Fruit fly (Drosophila melanogaster): ENCODE measurements around the gene CG18547.

CG18547 gene

DNA sequence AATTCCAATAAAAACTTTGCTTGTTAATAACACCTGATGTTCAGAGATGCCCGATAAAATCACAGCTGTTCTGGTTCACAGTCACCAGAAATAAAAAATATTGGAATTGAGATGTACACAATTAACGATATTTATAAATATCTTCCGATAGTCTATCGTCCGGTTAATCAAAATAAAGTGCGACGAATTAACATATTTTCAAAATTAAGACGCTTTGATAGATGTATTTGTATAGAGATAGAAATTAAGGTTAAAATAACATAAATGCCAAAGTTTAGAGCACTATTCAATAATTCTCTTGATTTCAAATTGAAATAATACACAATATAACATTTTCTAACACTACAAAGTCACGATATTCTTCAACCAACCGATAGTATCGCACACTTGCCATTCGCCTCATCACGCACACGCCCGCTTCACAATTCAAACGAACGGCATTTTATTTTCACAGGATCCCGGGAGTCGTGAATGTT, 17.4 kb downstream of the CG18547 start, which contains the start of the genes CG3281 and aurA (continued):
- TF ChIP-seq Hr3 (GFP tag; optimal IDR thresholded peaks at IDR 0.05) (peak; percentile 78), vnd (GFP tag; IDR thresholded peaks at IDR 0.05; ENCODE audit: partially characterized antibody) (peak; percentile 97), dm (GFP tag; optimal IDR thresholded peaks at IDR 0.05) (peak; percentile 49), Dad (GFP tag; optimal IDR thresholded peaks at IDR 0.05) (peak; percentile 71), CG7928 (GFP tag; optimal IDR thresholded peaks at IDR 0.05) (peak; percentile 7), CG10267 (tag; optimal IDR thresholded peaks at IDR 0.05) (peak; percentile 98), salm (tag; optimal IDR thresholded peaks at IDR 0.05) (peak; percentile 15), emc (GFP tag; optimal IDR thresholded peaks at IDR 0.05) (peak; percentile 73), danr (GFP tag; IDR thresholded peaks at IDR 0.05) (no peak), grn (GFP tag; optimal IDR thresholded peaks at IDR 0.05) (peak; percentile 92), CG32767 (GFP tag; IDR thresholded peaks at IDR 0.05) (peak; percentile 31; the same call in 1 of the 2 replicates), HLH4C (GFP tag; IDR thresholded peaks at IDR 0.05; ENCODE audit: partially characterized antibody) (peak; percentile 93), CkIIα-i1 (GFP tag; IDR thresholded peaks at IDR 0.05) (no peak), CG1647 (GFP tag; optimal IDR thresholded peaks at IDR 0.05) (peak; percentile 68), gfzf (GFP tag; optimal IDR thresholded peaks at IDR 0.05) (peak; percentile 43), CG6272 (GFP tag; IDR thresholded peaks at IDR 0.05) (peak; percentile 67), bcd (GFP tag; optimal IDR thresholded peaks at IDR 0.05) (peak; percentile 68), slp2 (GFP tag; optimal IDR thresholded peaks at IDR 0.05) (peak; percentile 66), CG1603 (tag; optimal IDR thresholded peaks at IDR 0.05) (peak; percentile 48), CG17361 (GFP tag; IDR thresholded peaks at IDR 0.05) (peak; percentile 87), CG31365 (tag; optimal IDR thresholded peaks at IDR 0.05) (no peak), CG8478 (optimal IDR thresholded peaks at IDR 0.05) (no peak), Drgx (GFP tag; IDR thresholded peaks at IDR 0.05) (no peak), MESR4 (GFP tag; optimal IDR thresholded peaks at IDR 0.05) (no peak), sna (GFP tag; IDR thresholded peaks at IDR 0.05; ENCODE audit: partially characterized antibody) (peak; percentile 99), Doc3 (GFP tag; IDR thresholded peaks at IDR 0.05; ENCODE audit: partially characterized antibody) (peak; percentile 98), Atf-2 (GFP tag; optimal IDR thresholded peaks at IDR 0.05) (peak; percentile 59), HLH54F (GFP tag; optimal IDR thresholded peaks at IDR 0.05) (peak; percentile 80), CG11723 (GFP tag; optimal IDR thresholded peaks at IDR 0.05) (peak; percentile 35), scrt (GFP tag; optimal IDR thresholded peaks at IDR 0.05) (no peak), CG10654 (GFP tag; optimal IDR thresholded peaks at IDR 0.05) (peak; percentile 61), Scr (GFP tag; IDR thresholded peaks at IDR 0.05; ENCODE audit: partially characterized antibody) (peak; percentile 98), CG11247 (GFP tag; IDR thresholded peaks at IDR 0.05) (peak; percentile 55), Camta (GFP tag; optimal IDR thresholded peaks at IDR 0.05) (peak; percentile 69), crc (GFP tag; optimal IDR thresholded peaks at IDR 0.05) (peak; percentile 68), CG14965 (GFP tag; optimal IDR thresholded peaks at IDR 0.05; ENCODE audit: borderline replicate concordance) (no peak), ato (GFP tag; IDR thresholded peaks at IDR 0.05; ENCODE audit: partially characterized antibody) (peak; percentile 77), Taf1 (GFP tag; IDR thresholded peaks at IDR 0.05) (0 out of 2 replicates have a peak, but pooled peaks have one; percentile 33), CG8765 (GFP tag; IDR thresholded peaks at IDR 0.05) (0 out of 2 replicates have a peak, but pooled peaks have one; percentile 23), Atf3 (GFP tag; optimal IDR thresholded peaks at IDR 0.05) (peak; percentile 49), pum (GFP tag; optimal IDR thresholded peaks at IDR 0.05) (peak; percentile 79), CG2120 (GFP tag; optimal IDR thresholded peaks at IDR 0.05) (peak; percentile 90), Myb (GFP tag; optimal IDR thresholded peaks at IDR 0.05) (peak; percentile 89), esg (GFP tag; conservative IDR thresholded peaks at IDR 0.05) (peak; percentile 49; the same call in 1 of the 2 replicates), phol (tag; optimal IDR thresholded peaks at IDR 0.05) (peak; percentile 87), CG7271 (tag; optimal IDR thresholded peaks at IDR 0.05) (peak; percentile 49), pan (optimal IDR thresholded peaks at IDR 0.05) (no peak), pan (GFP tag; optimal IDR thresholded peaks at IDR 0.05 in 1 of 2, IDR thresholded peaks at IDR 0.05 in 1 of 2) (peak in 1 of 2 experiments; percentile 40), Pdp1 (GFP tag; optimal IDR thresholded peaks at IDR 0.05) (peak; percentile 78 to 82), Oli (tag; optimal IDR thresholded peaks at IDR 0.05) (peak; percentile 44), wor (GFP tag; IDR thresholded peaks at IDR 0.05) (peak; percentile 16; the same call in 1 of the 2 replicates)
